Worm (Caenorhabditis elegans) whole organism, L4 larva: Measurements from ENCODE around the gene ZK637.15.

Experiments
- F37D6.2 ChIP-seq: sonication (generic microtip); optimal IDR thresholded peaks from 2 replicates; lab custom pipeline; 2016; ENCODE audit warnings: mild to moderate bottlenecking, missing genetic modification characterization, missing compliant biosample characterization
- F49E8.2 ChIP-seq: sonication (generic microtip); optimal IDR thresholded peaks from 2 replicates; lab custom pipeline; 2016; ENCODE audit warnings: missing compliant biosample characterization, mild to moderate bottlenecking, missing genetic modification characterization, borderline replicate concordance
- Y48G9A.11 ChIP-seq: fragments of 200-800 bp; sonication (Bioruptor generic); IDR thresholded peaks from 2 replicates; pipeline ENCODE4 v1.3.6; 2022; ENCODE audit warnings: missing genetic modification reagents, missing genetic modification characterization, missing compliant biosample characterization
- aly-2 ChIP-seq: sonication (generic microtip); optimal IDR thresholded peaks from 2 replicates; lab custom pipeline; 2018; ENCODE audit warnings: missing biosample characterization, missing genetic modification characterization
- ama-1 ChIP-seq: fragments of 150-350 bp; optimal IDR thresholded peaks from 2 replicates; lab custom pipeline; 2014; ENCODE audit warnings: inconsistent platforms, mixed read lengths
- arid-1 ChIP-seq: fragments of 200-800 bp; sonication (Bioruptor generic); conservative IDR thresholded peaks from 2 replicates; pipeline ENCODE4 v1.3.6; 2022; ENCODE audit warnings: missing genetic modification reagents, missing genetic modification characterization, missing compliant biosample characterization
- attf-4 ChIP-seq: sonication (generic microtip); optimal IDR thresholded peaks from 3 replicates; lab custom pipeline; 2017; ENCODE audit warnings: missing biosample characterization, missing genetic modification characterization
- ceh-32 ChIP-seq: sonication (generic microtip); optimal IDR thresholded peaks from 2 replicates; lab custom pipeline; 2016; ENCODE audit warnings: mild to moderate bottlenecking, missing genetic modification characterization, missing compliant biosample characterization; ENCODE audit not compliant: poor library complexity
- ceh-82 ChIP-seq: sonication (generic microtip); optimal IDR thresholded peaks from 2 replicates; lab custom pipeline; 2017; ENCODE audit warnings: missing biosample characterization, missing genetic modification characterization
- daf-12 ChIP-seq: fragments of 150-350 bp; optimal IDR thresholded peaks from 2 replicates; lab custom pipeline; 2014; ENCODE audit warnings: missing biosample characterization, missing genetic modification reagents, missing genetic modification characterization
- dmd-8 ChIP-seq: fragments of 200-800 bp; sonication (Bioruptor generic); IDR thresholded peaks from 2 replicates; pipeline ENCODE4 v1.3.6; 2022; ENCODE audit warnings: missing genetic modification characterization, missing compliant biosample characterization
- dpl-1 ChIP-seq: fragments of 150-350 bp; optimal IDR thresholded peaks from 2 replicates; lab custom pipeline; 2014; ENCODE audit warnings: missing biosample characterization, missing genetic modification reagents, missing genetic modification characterization
- duxl-1 ChIP-seq: sonication (generic microtip); optimal IDR thresholded peaks from 2 replicates; lab custom pipeline; 2016; ENCODE audit warnings: mild to moderate bottlenecking, missing genetic modification characterization, moderate library complexity, missing compliant biosample characterization; ENCODE audit not compliant: poor library complexity
- dve-1 ChIP-seq: sonication (generic microtip); optimal IDR thresholded peaks from 2 replicates; lab custom pipeline; 2017; ENCODE audit warnings: antibody characterized with exemption, mild to moderate bottlenecking, missing genetic modification characterization, missing compliant biosample characterization; ENCODE audit not compliant: insufficient read depth
- egl-27 ChIP-seq: sonication (generic microtip); optimal IDR thresholded peaks from 3 replicates; lab custom pipeline; 2017; ENCODE audit warnings: missing biosample characterization, missing genetic modification reagents, missing genetic modification characterization
- fos-1 ChIP-seq: fragments of 150-350 bp; optimal IDR thresholded peaks from 2 replicates; lab custom pipeline; 2014; ENCODE audit warnings: missing biosample characterization, missing genetic modification characterization
- hif-1 ChIP-seq, 2 experiments: sonication (generic microtip); optimal IDR thresholded peaks; 2 replicates each; lab custom pipeline; 2016 to 2017; ENCODE audit warnings: missing compliant biosample characterization in 2 of 2, missing genetic modification characterization in 2 of 2, missing genetic modification reagents in 2 of 2, missing genotype in 2 of 2, mild to moderate bottlenecking in 1 of 2
- hlh-30 ChIP-seq: sonication (generic microtip); optimal IDR thresholded peaks from 2 replicates; lab custom pipeline; 2017; ENCODE audit warnings: antibody characterized with exemption, mild to moderate bottlenecking, missing genetic modification characterization, missing compliant biosample characterization; ENCODE audit not compliant: insufficient read depth
- jun-1 ChIP-seq: fragments of 150-350 bp; optimal IDR thresholded peaks from 2 replicates; lab custom pipeline; 2014; ENCODE audit warnings: missing biosample characterization, missing genetic modification reagents, missing genetic modification characterization
- lim-7 ChIP-seq: fragments of 200-800 bp; sonication (Bioruptor generic); IDR thresholded peaks from 2 replicates; pipeline ENCODE4 v1.3.6; 2022; ENCODE audit warnings: missing genetic modification characterization, missing compliant biosample characterization
- lin-1 ChIP-seq: fragments of 200-800 bp; sonication (Bioruptor generic); IDR thresholded peaks from 2 replicates; pipeline ENCODE4 v1.3.6; 2022; ENCODE audit warnings: missing genetic modification reagents, missing genetic modification characterization, missing compliant biosample characterization
- lin-29 ChIP-seq: fragments of 200-800 bp; sonication (Bioruptor generic); IDR thresholded peaks from 2 replicates; pipeline ENCODE4 v1.3.6; 2022; ENCODE audit warnings: missing genetic modification reagents, missing genetic modification characterization, missing compliant biosample characterization
- lin-38 ChIP-seq: fragments of 200-800 bp; sonication (Bioruptor generic); IDR thresholded peaks from 2 replicates; pipeline ENCODE4 v1.3.6; 2022; ENCODE audit warnings: missing genetic modification reagents, missing genetic modification characterization, missing compliant biosample characterization
- lsy-2 ChIP-seq, 2 experiments: fragments of 150-350 bp in 1 of 2; sonication (generic microtip) in 1 of 2; optimal IDR thresholded peaks; 2 replicates each; lab custom pipeline; 2014 to 2017; ENCODE audit warnings: missing biosample characterization in 2 of 2, missing genetic modification characterization in 2 of 2
- madf-9 ChIP-seq: fragments of 200-800 bp; sonication (Bioruptor generic); conservative IDR thresholded peaks from 2 replicates; pipeline ENCODE4 v1.3.6; 2022; ENCODE audit warnings: missing genetic modification reagents, missing genetic modification characterization, missing compliant biosample characterization
- mdt-29 ChIP-seq: fragments of 200-800 bp; sonication (Bioruptor generic); IDR thresholded peaks from 2 replicates; pipeline ENCODE4 v1.3.6; 2022; ENCODE audit warnings: missing genetic modification reagents, missing genetic modification characterization, missing compliant biosample characterization
- mep-1 ChIP-seq: fragments of 150-350 bp; sonication (generic microtip); optimal IDR thresholded peaks from 3 replicates; lab custom pipeline; 2014; ENCODE audit warnings: missing biosample characterization, missing genetic modification characterization
- mes-2 ChIP-seq: sonication (generic microtip); optimal IDR thresholded peaks from 2 replicates; lab custom pipeline; 2016; ENCODE audit warnings: missing genotype, mild to moderate bottlenecking, missing genetic modification characterization, missing compliant biosample characterization; ENCODE audit not compliant: poor library complexity, severe bottlenecking
- mxl-2 ChIP-seq: fragments of 200-800 bp; sonication (Bioruptor generic); conservative IDR thresholded peaks from 2 replicates; pipeline ENCODE4 v1.3.6; 2022; ENCODE audit warnings: missing genetic modification reagents, missing genetic modification characterization, missing compliant biosample characterization
- mxl-3 ChIP-seq: fragments of 200-800 bp; sonication (Bioruptor generic); optimal IDR thresholded peaks from 2 replicates; lab custom pipeline; 2018; ENCODE audit warnings: mild to moderate bottlenecking, missing genetic modification characterization, missing compliant biosample characterization
- nhr-25 ChIP-seq: sonication (generic microtip); optimal IDR thresholded peaks from 2 replicates; lab custom pipeline; 2017; ENCODE audit warnings: missing genetic modification characterization, mild to moderate bottlenecking, missing compliant biosample characterization, antibody characterized with exemption, moderate library complexity, borderline replicate concordance; ENCODE audit not compliant: insufficient read depth
- pha-4 ChIP-seq, 2 experiments: fragments of 150-350 bp in 1 of 2; fragments of 200-800 bp in 1 of 2; sonication (Bioruptor generic) in 1 of 2; IDR thresholded peaks in 1 of 2; optimal IDR thresholded peaks in 1 of 2; 2 replicates each; pipeline versions ENCODE4 v1.3.6 to Lab custom; 2014 to 2022; ENCODE audit warnings: missing genetic modification characterization in 2 of 2, missing genetic modification reagents in 2 of 2, missing biosample characterization in 1 of 2, missing compliant biosample characterization in 1 of 2
- php-3 ChIP-seq: fragments of 200-800 bp; sonication (Bioruptor generic); IDR thresholded peaks from 2 replicates; pipeline ENCODE4 v1.3.6; 2022; ENCODE audit warnings: missing genetic modification reagents, missing genetic modification characterization, missing compliant biosample characterization
- pqm-1 ChIP-seq: sonication (generic microtip); optimal IDR thresholded peaks from 2 replicates; lab custom pipeline; 2017; ENCODE audit warnings: missing biosample characterization, missing genetic modification characterization
- sdz-12 ChIP-seq: fragments of 200-800 bp; sonication (Bioruptor generic); optimal IDR thresholded peaks from 2 replicates; lab custom pipeline; 2018; ENCODE audit warnings: mild to moderate bottlenecking, missing genetic modification characterization, missing compliant biosample characterization
- set-16 ChIP-seq: fragments of 200-800 bp; sonication (Bioruptor generic); IDR thresholded peaks from 2 replicates; pipeline ENCODE4 v1.3.6; 2022; ENCODE audit warnings: missing genetic modification reagents, missing genetic modification characterization, missing compliant biosample characterization
- snpc-4 ChIP-seq: fragments of 150-350 bp; optimal IDR thresholded peaks from 2 replicates; lab custom pipeline; 2014; ENCODE audit warnings: missing biosample characterization, missing genetic modification characterization
- spr-1 ChIP-seq: sonication (generic microtip); optimal IDR thresholded peaks from 2 replicates; lab custom pipeline; 2016; ENCODE audit warnings: mild to moderate bottlenecking, missing genetic modification characterization, missing compliant biosample characterization
- tag-97 ChIP-seq: fragments of 200-800 bp; sonication (Bioruptor generic); IDR thresholded peaks from 2 replicates; pipeline ENCODE4 v1.3.6; 2022; ENCODE audit warnings: missing genetic modification characterization, missing compliant biosample characterization
- unc-130 ChIP-seq: sonication (generic microtip); optimal IDR thresholded peaks from 2 replicates; lab custom pipeline; 2016; ENCODE audit warnings: missing genetic modification reagents, missing genetic modification characterization, missing compliant biosample characterization
- unc-39 ChIP-seq: sonication (generic microtip); optimal IDR thresholded peaks from 2 replicates; lab custom pipeline; 2017; ENCODE audit warnings: missing biosample characterization, missing genetic modification characterization
- unc-62 ChIP-seq, 3 experiments: fragments of 150-350 bp in 1 of 3; sonication (generic microtip); optimal IDR thresholded peaks in 2 of 3; peaks in 1 of 3; 1 replicate in 1 of 3; 2 replicates in 2 of 3; lab custom pipeline; 2014 to 2017; ENCODE audit warnings: missing biosample characterization in 3 of 3, missing genetic modification characterization in 3 of 3, missing genetic modification reagents in 3 of 3, missing genotype in 1 of 3
- zag-1 ChIP-seq: fragments of 150-350 bp; optimal IDR thresholded peaks from 2 replicates; lab custom pipeline; 2014; ENCODE audit warnings: missing biosample characterization, missing genetic modification characterization
- zfp-2 ChIP-seq: sonication (generic microtip); optimal IDR thresholded peaks from 2 replicates; lab custom pipeline; 2016; ENCODE audit warnings: mild to moderate bottlenecking, missing genetic modification characterization, missing compliant biosample characterization
- ztf-7 ChIP-seq: fragments of 150-350 bp; optimal IDR thresholded peaks from 2 replicates; lab custom pipeline; 2014; ENCODE audit warnings: missing biosample characterization, missing genetic modification characterization

Gene ZK637.15

ce11 chrIII:8894782-8895181 is 25.1 kb upstream of the ZK637.15 start, which contains the start of gene asna-1:
Gene asna-1 (plus strand): TSS chrIII:8895082.
- TF ChIP-seq zfp-2 (no peak), unc-130 (GFP tag; lab: Kevin White, UChicago) (no peak), arid-1 (no peak), spr-1 (tag; lab: Kevin White, UChicago) (no peak)

DNA sequence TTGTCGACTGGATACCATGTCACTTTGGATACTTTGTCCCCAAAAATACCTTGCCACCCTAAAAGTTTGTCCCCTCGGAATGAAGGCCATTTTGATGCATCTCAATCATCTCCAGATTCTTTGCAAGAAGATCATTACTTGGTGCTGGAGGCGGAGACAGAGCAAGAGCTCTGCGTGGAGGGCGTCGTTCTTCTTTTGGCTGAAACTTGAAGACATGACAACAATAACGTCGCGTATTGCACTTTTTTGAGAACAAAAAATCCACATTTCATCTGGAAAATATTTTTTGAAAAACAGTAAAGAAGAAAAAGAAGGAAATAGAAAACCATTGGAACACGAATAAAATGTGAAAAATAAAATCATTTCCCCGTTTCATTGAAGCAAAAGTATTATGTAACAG is 21.6 kb upstream of the ZK637.15 start:
- TF ChIP-seq dmd-8 (GFP tag; lab: Robert Waterston, UW), result 0 out of 2 replicates have a peak, but pooled peaks have one; percentile 15
- TF ChIP-seq lin-38 (GFP tag; lab: Robert Waterston, UW), result peak; percentile 29; the same call in 1 of the 2 replicates

DNA sequence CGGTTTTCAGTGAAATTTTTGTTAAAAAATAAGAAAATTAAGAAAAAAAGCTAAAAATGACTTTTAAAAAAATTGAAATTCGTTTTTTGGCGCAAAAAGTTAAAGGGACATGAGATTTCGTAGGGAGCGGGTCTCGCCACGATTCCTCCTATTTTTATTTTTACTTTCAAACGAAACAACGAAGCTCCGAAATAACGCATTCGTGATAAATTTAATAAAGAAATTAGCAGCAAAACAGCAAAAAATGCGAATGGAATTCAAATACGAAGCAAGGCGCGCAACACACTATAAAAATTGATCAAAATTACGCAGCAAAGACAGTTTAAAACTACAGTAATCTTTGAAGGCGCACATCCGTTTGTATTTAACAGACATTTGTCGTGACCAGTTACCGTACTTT is 20.1 kb upstream of the ZK637.15 start:
- TF ChIP-seq lin-38 (GFP tag; lab: Robert Waterston, UW), result 0 out of 2 replicates have a peak, but pooled peaks have one; percentile 26
- TF ChIP-seq aly-2 (tag; lab: Kevin White, UChicago), result no peak
- TF ChIP-seq hif-1 (tag; optimal IDR thresholded peaks at IDR 0.05; lab: Kevin White, UChicago), result peak in 1 of 2 experiments; percentile 8
- no peak for TF ChIP-seq mxl-2
- TF ChIP-seq mep-1, result peak; percentile 1
- no peak for TF ChIP-seq daf-12 (tag; lab: Kevin White, UChicago)
- peak; percentile 10 for TF ChIP-seq F49E8.2 (tag; lab: Kevin White, UChicago)
- TF ChIP-seq madf-9 (GFP tag; lab: Robert Waterston, UW), result no peak
- no peak for TF ChIP-seq attf-4 (tag; lab: Kevin White, UChicago)
- no peak for TF ChIP-seq php-3 (GFP tag; lab: Robert Waterston, UW)
- TF ChIP-seq nhr-25, result no peak
- TF ChIP-seq F37D6.2, result peak; percentile 17
- TF ChIP-seq mxl-3 (GFP tag; lab: Kevin White, UChicago), result no peak
- no peak for TF ChIP-seq snpc-4 (tag; lab: Kevin White, UChicago)
- TF ChIP-seq zag-1, result no peak
- TF ChIP-seq egl-27 (tag; lab: Kevin White, UChicago), result no peak
- TF ChIP-seq sdz-12, result no peak
- peak in 1 of 2 experiments; percentile 91 for TF ChIP-seq unc-62 (GFP tag; optimal IDR thresholded peaks at IDR 0.05 in 1 of 2; lab: Kevin White, UChicago)
- TF ChIP-seq unc-62 (tag; optimal IDR thresholded peaks at IDR 0.05; lab: Kevin White, UChicago), result no peak
- no peak for TF ChIP-seq set-16 (GFP tag; lab: Robert Waterston, UW)
- TF ChIP-seq arid-1, result no peak
- peak; percentile 19 for TF ChIP-seq ama-1 (lab: Kevin White, UChicago)
- peak; percentile 53 for TF ChIP-seq dpl-1
- TF ChIP-seq duxl-1 (tag; lab: Kevin White, UChicago), result no peak
- no peak for TF ChIP-seq tag-97 (GFP tag; lab: Robert Waterston, UW)
- no peak for TF ChIP-seq ztf-7 (tag; lab: Kevin White, UChicago)
- peak; percentile 60 for TF ChIP-seq mes-2 (tag; lab: Kevin White, UChicago)
- no peak for TF ChIP-seq jun-1
- TF ChIP-seq ceh-82 (tag; lab: Kevin White, UChicago), result no peak
- no peak for TF ChIP-seq lim-7 (GFP tag; lab: Robert Waterston, UW)
- peak; percentile 76 for TF ChIP-seq Y48G9A.11 (GFP tag; lab: Robert Waterston, UW)
- peak; percentile 13 for TF ChIP-seq hlh-30 (tag; lab: Kevin White, UChicago)
- no peak for TF ChIP-seq fos-1
- TF ChIP-seq lin-29 (GFP tag; lab: Robert Waterston, UW), result no peak
- no peak for TF ChIP-seq pha-4 (GFP tag; IDR thresholded peaks at IDR 0.05; lab: Robert Waterston, UW)
- no peak for TF ChIP-seq pha-4 (tag; optimal IDR thresholded peaks at IDR 0.05; lab: Kevin White, UChicago)
- no peak for TF ChIP-seq lin-1 (GFP tag; lab: Robert Waterston, UW)
- peak in 1 of 2 experiments; percentile 82 for TF ChIP-seq lsy-2 (tag; optimal IDR thresholded peaks at IDR 0.05; lab: Kevin White, UChicago)
- TF ChIP-seq mdt-29, result no peak
- no peak for TF ChIP-seq pqm-1 (tag; lab: Kevin White, UChicago)
- TF ChIP-seq dve-1 (tag; lab: Kevin White, UChicago), result peak; percentile 6
- no peak for TF ChIP-seq unc-39 (tag; lab: Kevin White, UChicago)
- no peak for TF ChIP-seq ceh-32 (tag; lab: Kevin White, UChicago)
